Worm (Caenorhabditis elegans): ENCODE measurements around the gene F53F4.12.

DNA sequence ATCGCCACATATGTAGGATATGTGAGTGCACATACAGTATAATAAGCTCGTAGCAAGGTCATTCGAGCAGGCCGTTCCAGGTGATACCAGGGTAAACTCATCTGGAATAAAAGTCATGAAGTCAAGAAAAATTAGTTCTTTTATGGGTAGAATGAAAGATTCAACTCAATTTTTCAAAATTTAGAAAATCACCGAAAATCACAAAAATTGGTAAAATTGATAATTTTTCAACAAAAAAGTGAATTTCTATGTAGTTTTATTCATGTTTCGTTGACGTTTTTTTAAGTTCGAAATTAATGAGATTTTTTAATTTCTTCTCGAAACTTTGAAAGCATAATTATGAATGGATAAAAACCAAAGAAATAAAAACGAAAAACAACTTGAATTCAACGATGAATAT lies 4.1 kb upstream of the F53F4.12 start, which contains the start of gene F53F4.16:
- TF ChIP-seq unc-39 (tag; optimal IDR thresholded peaks at IDR 0.05) (no peak), unc-62 (GFP tag; optimal IDR thresholded peaks at IDR 0.05) (no peak), lin-13 (GFP tag; optimal IDR thresholded peaks at IDR 0.05) (no peak), ztf-11 (tag; optimal IDR thresholded peaks at IDR 0.05) (no peak), aly-2 (tag; optimal IDR thresholded peaks at IDR 0.05) (no peak), skn-1 (tag; optimal IDR thresholded peaks at IDR 0.05) (no peak), nhr-12 (tag; optimal IDR thresholded peaks at IDR 0.05) (no peak), lsy-2 (tag; optimal IDR thresholded peaks at IDR 0.05) (no peak), ztf-1 (GFP tag; conservative IDR thresholded peaks at IDR 0.05) (no peak), ztf-4 (tag; optimal IDR thresholded peaks at IDR 0.05) (no peak), gmeb-1 (tag; optimal IDR thresholded peaks at IDR 0.05) (no peak), ama-1 (optimal IDR thresholded peaks at IDR 0.05) (no peak)

All from whole organism, L2 larva.